Fruit fly (Drosophila melanogaster) whole organism, adult: Measurements from ENCODE around the gene Argk1.

Experiments
- CG11617 ChIP-seq: fragments of 200-800 bp; sonication (Bioruptor generic); optimal IDR thresholded peaks from 2 replicates; lab custom pipeline; 2017; ENCODE audit warnings: mild to moderate bottlenecking, missing biosample characterization, missing genetic modification reagents, missing genetic modification characterization
- CG12768 ChIP-seq: fragments of 200-800 bp; sonication (Bioruptor generic); optimal IDR thresholded peaks from 2 replicates; lab custom pipeline; 2017; ENCODE audit warnings: missing biosample characterization, missing genetic modification characterization, mild to moderate bottlenecking, moderate library complexity, missing genetic modification reagents
- Clk ChIP-seq: fragments of 200-800 bp; sonication (Bioruptor generic); optimal IDR thresholded peaks from 2 replicates; lab custom pipeline; 2017; ENCODE audit warnings: missing biosample characterization, missing genetic modification characterization
- cic ChIP-seq: fragments of 200-800 bp; sonication (Bioruptor generic); optimal IDR thresholded peaks from 2 replicates; lab custom pipeline; 2017; ENCODE audit warnings: missing biosample characterization, mild to moderate bottlenecking, missing genetic modification characterization, moderate library complexity
- cnc ChIP-seq, 2 experiments: fragments of >200 bp; optimal IDR thresholded peaks; 2 replicates each; lab custom pipeline; 2017
- pad ChIP-seq: fragments of 200-800 bp; sonication (Bioruptor generic); optimal IDR thresholded peaks from 3 replicates; lab custom pipeline; 2017; ENCODE audit warnings: missing biosample characterization, missing genetic modification characterization, mild to moderate bottlenecking, moderate library complexity, missing genetic modification reagents

DNA sequence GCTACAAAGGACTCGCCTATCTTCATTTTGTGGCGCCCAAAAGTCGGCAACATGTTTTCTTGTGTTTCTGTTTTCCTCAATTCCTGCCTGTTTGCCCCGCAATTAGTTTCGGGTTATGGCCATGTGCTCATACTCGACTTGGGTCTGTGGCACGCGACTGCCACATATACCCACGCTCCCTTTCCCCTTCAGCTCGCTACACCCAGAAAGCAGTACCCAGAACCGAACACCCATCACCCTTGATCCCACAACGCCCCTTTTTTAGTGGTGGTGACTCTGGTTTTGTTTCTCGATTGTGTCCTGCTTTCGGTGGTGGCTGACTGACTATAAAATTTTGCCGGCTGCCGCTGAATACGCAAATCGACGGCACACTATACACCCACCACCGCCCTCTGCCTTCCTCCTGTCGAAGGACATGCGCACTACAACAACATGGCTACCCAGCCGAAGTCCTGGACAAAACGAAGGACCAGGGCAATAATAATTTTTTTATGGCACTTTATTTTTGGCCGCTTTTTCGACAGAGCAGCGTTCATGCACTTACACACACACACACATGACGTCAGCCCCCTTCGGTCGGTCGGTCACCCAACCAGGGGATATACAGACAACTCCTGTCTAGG, 15.3 kb downstream of the Argk1 start:
- TF ChIP-seq pad (GFP tag; lab: Kevin White, UChicago) (no peak), CG12768 (GFP tag; lab: Kevin White, UChicago) (no peak), cic (GFP tag; lab: Kevin White, UChicago) (no peak), Clk (GFP tag; lab: Kevin White, UChicago) (no peak), cnc (optimal IDR thresholded peaks at IDR 0.05; lab: Kevin White, UChicago) (no peak), CG11617 (GFP tag; lab: Kevin White, UChicago) (no peak)
